Worm (Caenorhabditis elegans) whole organism, early embryonic: ENCODE measurements around the gene zip-5.

Source experiments
- B0310.2 ChIP-seq: sonication (generic microtip); optimal IDR thresholded peaks from 2 replicates; lab custom pipeline; 2016; ENCODE audit warnings: mild to moderate bottlenecking, missing genetic modification characterization, missing compliant biosample characterization
- F13C5.2 ChIP-seq: sonication (generic microtip); optimal IDR thresholded peaks from 2 replicates; lab custom pipeline; 2017; ENCODE audit warnings: mild to moderate bottlenecking, missing genetic modification characterization, inconsistent platforms, missing compliant biosample characterization
- aly-1 ChIP-seq: sonication (generic microtip); optimal IDR thresholded peaks from 2 replicates; lab custom pipeline; 2016; ENCODE audit warnings: missing genetic modification characterization, missing compliant biosample characterization
- ama-1 ChIP-seq: fragments of 150-350 bp; optimal IDR thresholded peaks from 2 replicates; lab custom pipeline; 2014
- ceh-13 ChIP-seq: fragments of 200-800 bp; sonication (Bioruptor generic); optimal IDR thresholded peaks from 2 replicates; lab custom pipeline; 2018; ENCODE audit warnings: mild to moderate bottlenecking, missing genetic modification characterization, missing compliant biosample characterization
- ceh-36 ChIP-seq: sonication (generic microtip); optimal IDR thresholded peaks from 2 replicates; lab custom pipeline; 2016; ENCODE audit warnings: missing genetic modification characterization, inconsistent platforms, missing compliant biosample characterization
- ets-7 ChIP-seq: sonication (generic microtip); optimal IDR thresholded peaks from 2 replicates; lab custom pipeline; 2016; ENCODE audit warnings: missing genotype, missing genetic modification characterization, missing compliant biosample characterization
- flt-1 ChIP-seq: fragments of 200-800 bp; sonication (Bioruptor generic); IDR thresholded peaks from 2 replicates; pipeline ENCODE4 v1.3.6; 2022; ENCODE audit warnings: missing genetic modification characterization, missing compliant biosample characterization
- hmbx-1 ChIP-seq: sonication (generic microtip); optimal IDR thresholded peaks from 2 replicates; lab custom pipeline; 2016; ENCODE audit warnings: mild to moderate bottlenecking, missing genetic modification characterization, missing compliant biosample characterization
- hmg-4 ChIP-seq: fragments of 200-800 bp; sonication (Bioruptor generic); optimal IDR thresholded peaks from 2 replicates; lab custom pipeline; 2018; ENCODE audit warnings: mild to moderate bottlenecking, missing genetic modification characterization, missing compliant biosample characterization
- hnd-1 ChIP-seq: sonication (generic microtip); optimal IDR thresholded peaks from 2 replicates; lab custom pipeline; 2016; ENCODE audit warnings: missing genetic modification characterization, missing compliant biosample characterization
- pes-1 ChIP-seq: fragments of 200-800 bp; sonication (Bioruptor generic); IDR thresholded peaks from 2 replicates; pipeline ENCODE4 v1.3.6; 2022; ENCODE audit warnings: missing genetic modification reagents, missing genetic modification characterization, missing compliant biosample characterization
- scrt-1 ChIP-seq: fragments of 200-800 bp; sonication (Bioruptor generic); IDR thresholded peaks from 2 replicates; pipeline ENCODE4 v1.3.6; 2022; ENCODE audit warnings: missing genetic modification characterization, missing compliant biosample characterization
- sea-1 ChIP-seq: fragments of 200-800 bp; sonication (Bioruptor generic); conservative IDR thresholded peaks from 2 replicates; pipeline ENCODE4 v1.3.6; 2022; ENCODE audit warnings: missing genetic modification characterization, missing compliant biosample characterization
- tbx-11 ChIP-seq: fragments of 200-800 bp; sonication (Bioruptor generic); IDR thresholded peaks from 2 replicates; pipeline ENCODE4 v1.3.6; 2022; ENCODE audit warnings: missing genetic modification characterization, missing compliant biosample characterization
- tbx-37 ChIP-seq: fragments of 200-800 bp; sonication (Bioruptor generic); conservative IDR thresholded peaks from 2 replicates; pipeline ENCODE4 v1.3.6; 2022; ENCODE audit warnings: missing genetic modification reagents, missing genetic modification characterization, missing compliant biosample characterization
- tra-4 ChIP-seq: sonication (generic microtip); optimal IDR thresholded peaks from 2 replicates; lab custom pipeline; 2017; ENCODE audit warnings: missing genetic modification characterization, missing compliant biosample characterization

Gene zip-5

ce11 chrV:13258909-13259361 lies 5.4 kb upstream of the zip-5 start, which contains the start of gene C34D1.4:
Gene C34D1.4, minus strand, starts transcription at chrV:13259311.
- TF ChIP-seq B0310.2 (tag; lab: Kevin White, UChicago) (no peak), ets-7 (tag; lab: Kevin White, UChicago) (no peak), aly-1 (tag; lab: Kevin White, UChicago) (no peak), F13C5.2 (tag; lab: Kevin White, UChicago) (no peak), tbx-11 (GFP tag; lab: Robert Waterston, UW) (no peak), hnd-1 (tag; lab: Kevin White, UChicago) (no peak), flt-1 (GFP tag; lab: Robert Waterston, UW) (no peak), tbx-37 (GFP tag; lab: Robert Waterston, UW) (no peak), hmg-4 (GFP tag; lab: Kevin White, UChicago) (no peak), ceh-13 (GFP tag; lab: Kevin White, UChicago) (no peak), scrt-1 (GFP tag; lab: Robert Waterston, UW) (no peak), tra-4 (tag; lab: Kevin White, UChicago) (no peak), ama-1 (lab: Kevin White, UChicago) (no peak), ceh-36 (tag; lab: Kevin White, UChicago) (no peak), sea-1 (GFP tag; lab: Robert Waterston, UW) (no peak), pes-1 (no peak), hmbx-1 (tag; lab: Kevin White, UChicago) (no peak)

- TF ChIP-seq ets-7 (tag; lab: Kevin White, UChicago) (no peak), ceh-36 (tag; lab: Kevin White, UChicago) (no peak), aly-1 (tag; lab: Kevin White, UChicago) (no peak), flt-1 (GFP tag; lab: Robert Waterston, UW) (no peak), tbx-11 (GFP tag; lab: Robert Waterston, UW) (no peak), pes-1 (no peak), hmbx-1 (tag; lab: Kevin White, UChicago) (no peak), sea-1 (GFP tag; lab: Robert Waterston, UW) (no peak)
Measured at ce11 chrV:13259527-13259926, 4.8 kb upstream of the zip-5 start.

DNA sequence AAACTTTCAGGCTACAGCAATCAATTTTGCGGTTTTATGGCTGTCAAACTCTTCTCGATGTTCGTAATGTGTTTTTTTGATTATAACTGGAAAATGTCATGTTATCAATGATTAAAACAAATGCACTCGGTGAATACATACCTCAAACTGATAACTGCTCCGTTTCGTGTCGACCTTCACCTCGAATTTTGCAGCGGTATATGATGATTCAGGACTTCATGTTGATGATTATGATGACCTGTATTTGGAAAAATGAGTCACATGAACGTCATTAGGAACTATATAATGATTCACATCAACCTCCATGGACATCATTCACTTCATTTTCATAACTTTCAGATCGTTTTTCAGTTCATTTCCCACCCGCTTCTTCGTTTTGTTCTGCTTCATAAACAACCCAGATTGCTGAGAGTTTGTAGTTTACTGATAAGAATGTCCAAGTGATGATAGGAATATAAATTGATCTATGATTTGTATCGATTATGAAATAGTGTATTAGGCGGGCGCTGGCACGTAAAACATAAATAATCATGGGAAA lies 1.5 kb upstream of the zip-5 start:
- TF ChIP-seq ama-1 (lab: Kevin White, UChicago) (no peak), tbx-11 (GFP tag; lab: Robert Waterston, UW) (no peak), pes-1 (no peak), tra-4 (tag; lab: Kevin White, UChicago) (no peak), scrt-1 (GFP tag; lab: Robert Waterston, UW) (no peak), aly-1 (tag; lab: Kevin White, UChicago) (no peak), ceh-13 (GFP tag; lab: Kevin White, UChicago) (no peak), hnd-1 (tag; lab: Kevin White, UChicago) (no peak), B0310.2 (tag; lab: Kevin White, UChicago) (no peak)

ce11 chrV:13265628-13266027 lies 1.3 kb downstream of the zip-5 start:
- TF ChIP-seq scrt-1 (GFP tag; lab: Robert Waterston, UW), result no peak
- no peak for TF ChIP-seq F13C5.2 (tag; lab: Kevin White, UChicago)
- no peak for TF ChIP-seq ets-7 (tag; lab: Kevin White, UChicago)
- no peak for TF ChIP-seq aly-1 (tag; lab: Kevin White, UChicago)
- TF ChIP-seq sea-1 (GFP tag; lab: Robert Waterston, UW), result no peak

ce11 chrV:13266630-13267029 lies 2.3 kb downstream of the zip-5 start:
- TF ChIP-seq aly-1 (tag; lab: Kevin White, UChicago), result no peak
- TF ChIP-seq ama-1 (lab: Kevin White, UChicago), result no peak
- TF ChIP-seq hnd-1 (tag; lab: Kevin White, UChicago), result no peak
- TF ChIP-seq hmg-4 (GFP tag; lab: Kevin White, UChicago), result no peak
- TF ChIP-seq hmbx-1 (tag; lab: Kevin White, UChicago), result no peak
- TF ChIP-seq scrt-1 (GFP tag; lab: Robert Waterston, UW), result no peak
- no peak for TF ChIP-seq flt-1 (GFP tag; lab: Robert Waterston, UW)
- no peak for TF ChIP-seq sea-1 (GFP tag; lab: Robert Waterston, UW)
- no peak for TF ChIP-seq pes-1
- no peak for TF ChIP-seq ets-7 (tag; lab: Kevin White, UChicago)
- no peak for TF ChIP-seq ceh-36 (tag; lab: Kevin White, UChicago)
- no peak for TF ChIP-seq tra-4 (tag; lab: Kevin White, UChicago)
- TF ChIP-seq B0310.2 (tag; lab: Kevin White, UChicago), result no peak
- no peak for TF ChIP-seq tbx-37 (GFP tag; lab: Robert Waterston, UW)
- no peak for TF ChIP-seq F13C5.2 (tag; lab: Kevin White, UChicago)
- TF ChIP-seq ceh-13 (GFP tag; lab: Kevin White, UChicago), result no peak
- TF ChIP-seq tbx-11 (GFP tag; lab: Robert Waterston, UW), result no peak

- TF ChIP-seq F13C5.2 (tag; lab: Kevin White, UChicago) (no peak), ceh-36 (tag; lab: Kevin White, UChicago) (no peak), tbx-11 (GFP tag; lab: Robert Waterston, UW) (no peak)
Measured at ce11 chrV:13268032-13268431, 3.7 kb downstream of the zip-5 start.

- TF ChIP-seq tbx-11 (GFP tag; lab: Robert Waterston, UW) (no peak), hmbx-1 (tag; lab: Kevin White, UChicago) (no peak), tra-4 (tag; lab: Kevin White, UChicago) (no peak), hnd-1 (tag; lab: Kevin White, UChicago) (no peak), scrt-1 (GFP tag; lab: Robert Waterston, UW) (no peak), F13C5.2 (tag; lab: Kevin White, UChicago) (no peak), flt-1 (GFP tag; lab: Robert Waterston, UW) (no peak), hmg-4 (GFP tag; lab: Kevin White, UChicago) (no peak), sea-1 (GFP tag; lab: Robert Waterston, UW) (no peak), aly-1 (tag; lab: Kevin White, UChicago) (no peak), ceh-13 (GFP tag; lab: Kevin White, UChicago) (no peak)
Measured at ce11 chrV:13269228-13269630, 4.9 kb downstream of the zip-5 start.
